Worm (Caenorhabditis elegans): ENCODE results near the gene str-8.

DNA sequence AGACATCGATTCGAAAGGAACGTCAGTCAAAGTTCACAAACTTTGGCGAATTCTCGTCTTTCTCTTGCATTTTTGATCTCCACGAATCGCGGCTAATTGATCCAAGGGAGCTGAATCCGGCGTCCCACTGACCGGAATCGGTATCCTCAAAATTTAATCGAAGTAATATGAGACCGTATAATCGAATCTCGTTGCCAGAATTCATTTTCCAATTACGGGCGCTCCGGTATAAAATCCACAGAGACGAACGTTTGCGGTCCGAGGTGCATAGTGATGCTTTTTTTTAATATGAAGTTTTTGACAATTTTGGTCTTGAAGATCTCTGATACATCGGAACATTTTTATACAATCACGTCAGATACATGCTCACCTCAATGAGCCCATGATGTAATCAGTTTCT lies 2.8 kb downstream of the str-8 start:
- TF ChIP-seq fos-1 (tag; optimal IDR thresholded peaks at IDR 0.05) (no peak), egl-27 (tag; optimal IDR thresholded peaks at IDR 0.05) (no peak), nhr-11 (tag; optimal IDR thresholded peaks at IDR 0.05) (no peak), ceh-28 (tag; optimal IDR thresholded peaks at IDR 0.05) (no peak), ztf-11 (tag; optimal IDR thresholded peaks at IDR 0.05) (no peak), pha-4 (tag; optimal IDR thresholded peaks at IDR 0.05) (no peak), nhr-25 (tag; optimal IDR thresholded peaks at IDR 0.05) (no peak), nhr-237 (tag; optimal IDR thresholded peaks at IDR 0.05) (no peak), sea-2 (GFP tag; optimal IDR thresholded peaks at IDR 0.05) (no peak), ama-1 (optimal IDR thresholded peaks at IDR 0.05) (no peak), lin-15B (tag; optimal IDR thresholded peaks at IDR 0.05) (no peak)

All from whole organism, L3 larva.